Worm (Caenorhabditis elegans): ENCODE results near the gene T26G10.4.

T26G10.4 gene

DNA sequence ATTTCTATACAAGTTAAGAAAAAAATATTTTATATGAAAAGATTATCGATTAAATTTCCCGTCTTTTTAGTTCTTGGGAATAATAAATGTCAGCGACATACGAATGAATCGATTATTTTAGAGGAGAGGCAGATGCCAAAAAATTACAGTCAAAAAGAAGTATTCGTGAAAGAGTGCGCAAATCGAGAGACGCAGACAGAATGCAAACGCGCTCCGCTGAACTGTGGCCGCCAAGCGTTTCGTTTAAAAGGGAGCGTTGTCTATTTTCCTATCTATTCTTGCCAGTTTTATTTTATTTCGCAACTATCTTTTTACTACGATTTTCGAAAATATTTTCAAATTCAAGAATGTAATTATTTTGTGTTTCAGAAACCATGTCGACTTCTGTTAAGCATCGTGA lies 46.8 kb downstream of the T26G10.4 start, which contains the start of gene baf-1 (continued):
- TF ChIP-seq hlh-11 (tag; optimal IDR thresholded peaks at IDR 0.05) (peak; percentile 32), spr-1 (tag; optimal IDR thresholded peaks at IDR 0.05) (no peak), F37D6.2 (tag; optimal IDR thresholded peaks at IDR 0.05) (no peak), lin-13 (GFP tag; optimal IDR thresholded peaks at IDR 0.05) (peak; percentile 23), ceh-62 (tag; optimal IDR thresholded peaks at IDR 0.05) (no peak), aha-1 (tag) (peak; percentile 74), dve-1 (tag; optimal IDR thresholded peaks at IDR 0.05; ENCODE audit: insufficient read depth) (peak; percentile 73), gei-8 (GFP tag; optimal IDR thresholded peaks at IDR 0.05) (no peak), pha-4 (GFP tag; IDR thresholded peaks at IDR 0.05) (no peak), pha-4 (tag; optimal IDR thresholded peaks at IDR 0.05) (no peak), ZK546.5 (tag; optimal IDR thresholded peaks at IDR 0.05) (no peak)

DNA sequence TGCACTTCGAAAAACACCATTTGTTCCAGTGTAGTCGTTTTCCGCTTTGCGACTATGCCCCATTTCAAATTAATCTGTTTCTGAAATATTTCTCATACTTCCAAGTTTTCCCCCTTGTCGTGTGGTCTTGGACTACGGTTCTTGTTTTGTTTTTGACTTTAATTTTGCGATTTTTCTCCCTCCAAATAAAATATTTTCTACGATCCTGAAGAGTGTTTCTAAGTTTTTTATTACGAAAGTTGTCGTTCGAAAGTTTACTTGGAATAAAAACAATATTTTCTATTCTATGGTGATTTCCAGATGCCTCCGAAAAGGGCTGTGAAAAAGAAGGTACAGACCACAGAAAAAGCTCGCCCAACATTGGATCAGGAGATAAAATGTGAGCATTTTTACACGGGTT lies 47.5 kb downstream of the T26G10.4 start, which contains the start of gene tag-342:
TSS of gene tag-342 (plus strand) at position 301 of the 400 bp plus-strand sequence.
- TF ChIP-seq lin-38 (GFP tag; IDR thresholded peaks at IDR 0.05) (peak; percentile 45; the same call in 1 of the 2 replicates), T26A8.4 (GFP tag; IDR thresholded peaks at IDR 0.05) (no peak)

Data from whole organism, L4 larva.